Worm (Caenorhabditis elegans) whole organism, L4 larva: ENCODE data around the gene F20B6.4.
"Not testable (repeated sequence)": the region's sequence is repeated elsewhere in the genome, so short reads cannot be mapped to it uniquely, and the experiment has no call there.

Source experiments
- F26F4.8 ChIP-seq: fragments of 200-800 bp; sonication (Bioruptor generic); conservative IDR thresholded peaks from 2 replicates; pipeline ENCODE4 v1.3.6; 2022; ENCODE audit warnings: missing genetic modification characterization, missing compliant biosample characterization
- F44E2.7 ChIP-seq: fragments of 200-800 bp; sonication (Bioruptor generic); IDR thresholded peaks from 2 replicates; pipeline ENCODE4 v2.1.2; 2022; ENCODE audit warnings: missing genetic modification characterization, missing compliant biosample characterization
- F49E8.2 ChIP-seq: sonication (generic microtip); optimal IDR thresholded peaks from 2 replicates; lab custom pipeline; 2016; ENCODE audit warnings: missing compliant biosample characterization, mild to moderate bottlenecking, missing genetic modification characterization, borderline replicate concordance
- R02D3.7 ChIP-seq: fragments of 150-350 bp; sonication (generic microtip); optimal IDR thresholded peaks from 3 replicates; lab custom pipeline; 2014; ENCODE audit warnings: missing biosample characterization, missing genetic modification characterization
- Y105C5A.15 ChIP-seq: fragments of 200-800 bp; sonication (Bioruptor generic); IDR thresholded peaks from 2 replicates; pipeline ENCODE4 v1.3.6; 2022; ENCODE audit warnings: missing genetic modification characterization, missing compliant biosample characterization
- ZK546.5 ChIP-seq, 2 experiments: sonication (generic microtip); optimal IDR thresholded peaks; 2 replicates each; lab custom pipeline; 2017; ENCODE audit warnings: missing biosample characterization in 2 of 2, missing genetic modification characterization in 2 of 2
- aly-2 ChIP-seq: sonication (generic microtip); optimal IDR thresholded peaks from 2 replicates; lab custom pipeline; 2018; ENCODE audit warnings: missing biosample characterization, missing genetic modification characterization
- ceh-44 ChIP-seq: fragments of 200-800 bp; sonication (Bioruptor generic); IDR thresholded peaks from 2 replicates; pipeline ENCODE4 v1.3.6; 2022; ENCODE audit warnings: missing genetic modification reagents, missing genetic modification characterization, missing compliant biosample characterization
- daf-16 ChIP-seq, 3 experiments: sonication (generic microtip); optimal IDR thresholded peaks; 2 replicates each; lab custom pipeline; 2016 to 2017; ENCODE audit warnings: missing genetic modification characterization in 3 of 3, missing genetic modification reagents in 3 of 3, mild to moderate bottlenecking in 2 of 3, missing compliant biosample characterization in 2 of 3, missing biosample characterization in 1 of 3, moderate library complexity in 1 of 3
- daf-19 ChIP-seq: fragments of 200-800 bp; sonication (Bioruptor generic); conservative IDR thresholded peaks from 2 replicates; pipeline ENCODE4 v1.3.6; 2022; ENCODE audit warnings: missing genetic modification characterization, missing compliant biosample characterization
- dmd-8 ChIP-seq: fragments of 200-800 bp; sonication (Bioruptor generic); IDR thresholded peaks from 2 replicates; pipeline ENCODE4 v1.3.6; 2022; ENCODE audit warnings: missing genetic modification characterization, missing compliant biosample characterization
- dmd-9 ChIP-seq: fragments of 200-800 bp; sonication (Bioruptor generic); IDR thresholded peaks from 2 replicates; pipeline ENCODE4 v1.3.6; 2022; ENCODE audit warnings: missing genetic modification reagents, missing genetic modification characterization, missing compliant biosample characterization
- duxl-1 ChIP-seq: sonication (generic microtip); optimal IDR thresholded peaks from 2 replicates; lab custom pipeline; 2016; ENCODE audit warnings: mild to moderate bottlenecking, missing genetic modification characterization, moderate library complexity, missing compliant biosample characterization; ENCODE audit not compliant: poor library complexity
- egl-43 ChIP-seq: fragments of 200-800 bp; sonication (Bioruptor generic); IDR thresholded peaks from 2 replicates; pipeline ENCODE4 v1.3.6; 2022; ENCODE audit warnings: missing genetic modification reagents, missing genetic modification characterization, missing compliant biosample characterization
- fkh-10 ChIP-seq: fragments of 150-350 bp; optimal IDR thresholded peaks from 2 replicates; lab custom pipeline; 2014; ENCODE audit warnings: missing biosample characterization, missing genetic modification reagents, missing genetic modification characterization
- fos-1 ChIP-seq: fragments of 150-350 bp; optimal IDR thresholded peaks from 2 replicates; lab custom pipeline; 2014; ENCODE audit warnings: missing biosample characterization, missing genetic modification characterization
- hlh-30 ChIP-seq: sonication (generic microtip); optimal IDR thresholded peaks from 2 replicates; lab custom pipeline; 2017; ENCODE audit warnings: antibody characterized with exemption, mild to moderate bottlenecking, missing genetic modification characterization, missing compliant biosample characterization; ENCODE audit not compliant: insufficient read depth
- jun-1 ChIP-seq: fragments of 150-350 bp; optimal IDR thresholded peaks from 2 replicates; lab custom pipeline; 2014; ENCODE audit warnings: missing biosample characterization, missing genetic modification reagents, missing genetic modification characterization
- lim-7 ChIP-seq: fragments of 200-800 bp; sonication (Bioruptor generic); IDR thresholded peaks from 2 replicates; pipeline ENCODE4 v1.3.6; 2022; ENCODE audit warnings: missing genetic modification characterization, missing compliant biosample characterization
- lin-13 ChIP-seq: fragments of 150-350 bp; optimal IDR thresholded peaks from 2 replicates; lab custom pipeline; 2014; ENCODE audit warnings: missing biosample characterization, missing genetic modification reagents, missing genetic modification characterization
- madf-5 ChIP-seq, 2 experiments: fragments of 200-800 bp; sonication (Bioruptor generic); IDR thresholded peaks; 2 replicates each; pipeline ENCODE4 v1.3.6; 2022; ENCODE audit warnings: missing compliant biosample characterization in 2 of 2, missing genetic modification characterization in 2 of 2
- madf-9 ChIP-seq: fragments of 200-800 bp; sonication (Bioruptor generic); conservative IDR thresholded peaks from 2 replicates; pipeline ENCODE4 v1.3.6; 2022; ENCODE audit warnings: missing genetic modification reagents, missing genetic modification characterization, missing compliant biosample characterization
- mes-2 ChIP-seq: sonication (generic microtip); optimal IDR thresholded peaks from 2 replicates; lab custom pipeline; 2016; ENCODE audit warnings: missing genotype, mild to moderate bottlenecking, missing genetic modification characterization, missing compliant biosample characterization; ENCODE audit not compliant: poor library complexity, severe bottlenecking
- nhr-102 ChIP-seq: sonication (generic microtip); optimal IDR thresholded peaks from 2 replicates; lab custom pipeline; 2016; ENCODE audit warnings: mild to moderate bottlenecking, missing genetic modification characterization, moderate library complexity, missing compliant biosample characterization
- pha-4 ChIP-seq, 2 experiments: fragments of 150-350 bp in 1 of 2; fragments of 200-800 bp in 1 of 2; sonication (Bioruptor generic) in 1 of 2; IDR thresholded peaks in 1 of 2; optimal IDR thresholded peaks in 1 of 2; 2 replicates each; pipeline versions ENCODE4 v1.3.6 to Lab custom; 2014 to 2022; ENCODE audit warnings: missing genetic modification characterization in 2 of 2, missing genetic modification reagents in 2 of 2, missing biosample characterization in 1 of 2, missing compliant biosample characterization in 1 of 2
- pqm-1 ChIP-seq: sonication (generic microtip); optimal IDR thresholded peaks from 2 replicates; lab custom pipeline; 2017; ENCODE audit warnings: missing biosample characterization, missing genetic modification characterization
- saeg-2 ChIP-seq: fragments of 200-800 bp; sonication (Bioruptor generic); IDR thresholded peaks from 2 replicates; pipeline ENCODE4 v1.3.6; 2022; ENCODE audit warnings: missing genetic modification reagents, missing genetic modification characterization, missing compliant biosample characterization
- snpc-1.2 ChIP-seq: fragments of 200-800 bp; sonication (Bioruptor generic); IDR thresholded peaks from 2 replicates; pipeline ENCODE4 v1.3.6; 2022; ENCODE audit warnings: missing genetic modification reagents, missing genetic modification characterization, missing compliant biosample characterization
- tag-97 ChIP-seq: fragments of 200-800 bp; sonication (Bioruptor generic); IDR thresholded peaks from 2 replicates; pipeline ENCODE4 v1.3.6; 2022; ENCODE audit warnings: missing genetic modification characterization, missing compliant biosample characterization
- tra-1 ChIP-seq: fragments of 200-800 bp; sonication (Bioruptor generic); IDR thresholded peaks from 2 replicates; pipeline ENCODE4 v1.3.6; 2022; ENCODE audit warnings: missing genetic modification reagents, missing genetic modification characterization, missing compliant biosample characterization
- vab-7 ChIP-seq: fragments of 200-800 bp; sonication (Bioruptor generic); IDR thresholded peaks from 2 replicates; pipeline ENCODE4 v1.3.6; 2022; ENCODE audit warnings: missing genetic modification reagents, missing genetic modification characterization, missing compliant biosample characterization

Gene F20B6.4

DNA sequence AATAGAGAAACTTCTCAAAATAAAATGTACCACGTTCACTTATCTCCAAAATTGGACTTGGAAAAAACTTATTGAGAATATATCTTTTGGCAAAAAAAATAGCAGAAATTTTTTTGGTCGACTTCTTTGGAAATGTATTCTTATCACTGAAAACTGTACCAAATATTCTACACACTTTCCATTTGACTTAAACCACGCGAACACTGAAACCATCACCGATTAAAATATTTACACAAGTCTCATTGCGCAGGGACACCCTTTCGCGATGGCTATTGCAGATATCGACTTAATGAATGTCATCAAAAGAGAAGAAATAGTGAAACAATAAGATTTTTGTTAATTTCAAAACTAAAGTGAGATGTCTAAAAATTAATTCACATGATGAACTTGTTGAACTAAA is 12.2 kb upstream of the F20B6.4 start (continued):
- peak; percentile 83 for TF ChIP-seq saeg-2 (GFP tag; lab: Robert Waterston, UW)
- no peak for TF ChIP-seq daf-19 (GFP tag; lab: Robert Waterston, UW)
- TF ChIP-seq jun-1 (tag; lab: Kevin White, UChicago): peak; percentile 54
- TF ChIP-seq nhr-102 (tag; lab: Kevin White, UChicago): peak; percentile 56
- no peak for TF ChIP-seq F44E2.7
- TF ChIP-seq Y105C5A.15: no peak
- peak; percentile 43 for TF ChIP-seq hlh-30 (tag; lab: Kevin White, UChicago)
- TF ChIP-seq fkh-10 (GFP tag; lab: Kevin White, UChicago): no peak
- no peak for TF ChIP-seq R02D3.7 (tag; lab: Kevin White, UChicago)
- TF ChIP-seq ZK546.5 (tag; optimal IDR thresholded peaks at IDR 0.05; lab: Kevin White, UChicago): no peak
- TF ChIP-seq pqm-1 (tag; lab: Kevin White, UChicago): peak; percentile 12
- no peak for TF ChIP-seq aly-2 (tag; lab: Kevin White, UChicago)
- no peak for TF ChIP-seq lin-13 (GFP tag; lab: Kevin White, UChicago)
- TF ChIP-seq dmd-8: no peak
- TF ChIP-seq mes-2: peak; percentile 88
- TF ChIP-seq dmd-9 (GFP tag; lab: Robert Waterston, UW): no peak
- peak; percentile 41; the same call in 1 of the 2 replicates for TF ChIP-seq egl-43 (GFP tag; lab: Robert Waterston, UW)
- no peak for TF ChIP-seq tag-97
- no peak for TF ChIP-seq F49E8.2 (tag; lab: Kevin White, UChicago)
- peak; percentile 79 for TF ChIP-seq fos-1 (tag; lab: Kevin White, UChicago)

DNA sequence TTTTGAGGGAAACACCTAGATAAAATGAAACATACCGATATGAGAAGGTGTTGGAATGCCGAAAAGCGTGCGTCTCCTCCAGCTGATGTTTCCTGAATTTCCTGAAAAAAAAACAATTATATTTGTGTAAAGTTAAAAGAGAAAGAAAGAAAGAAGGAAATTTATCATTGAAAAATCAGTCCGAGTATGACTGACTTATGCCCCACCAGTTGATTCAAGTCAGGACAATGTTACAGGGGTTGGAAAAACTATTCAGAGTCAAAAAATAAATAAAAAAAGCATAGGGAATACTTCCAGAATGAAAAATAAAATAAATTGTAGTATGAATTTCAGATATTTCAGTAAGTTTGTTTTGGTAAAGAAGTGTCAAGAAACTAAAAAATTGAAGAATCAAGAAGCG is 11.1 kb upstream of the F20B6.4 start, which contains the start of gene F20B6.9:
TSS of gene F20B6.9 (minus strand) at position 101 of the 400 bp plus-strand sequence.
- not testable (repeated sequence) for TF ChIP-seq pha-4 (GFP tag; IDR thresholded peaks at IDR 0.05; lab: Robert Waterston, UW); pha-4 (tag; optimal IDR thresholded peaks at IDR 0.05; lab: Kevin White, UChicago); duxl-1 (tag; lab: Kevin White, UChicago); madf-9 (GFP tag; lab: Robert Waterston, UW)

DNA sequence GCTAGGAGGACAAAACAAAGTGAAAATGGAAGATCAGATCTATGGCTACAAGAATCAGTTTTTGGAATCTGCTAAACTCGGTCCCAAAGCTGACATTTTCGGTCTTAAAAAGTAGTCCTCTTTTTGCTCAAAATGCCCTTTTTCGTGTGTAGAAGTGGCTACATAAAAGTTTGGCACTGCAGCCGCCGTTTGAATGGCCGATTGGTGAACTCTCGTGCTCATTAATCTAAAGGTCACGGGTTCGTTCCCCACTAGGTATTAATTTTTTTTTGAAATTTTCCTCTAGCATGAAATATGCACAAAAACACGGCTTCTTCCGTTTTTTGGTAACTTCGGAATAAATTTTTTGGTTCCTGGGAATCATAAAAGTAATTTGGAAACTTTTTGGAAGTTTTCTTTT is 8.5 kb upstream of the F20B6.4 start:
- TF ChIP-seq ceh-44 (0 out of 2 replicates have a peak, but pooled peaks have one; percentile 26), snpc-1.2 (GFP tag; lab: Robert Waterston, UW) (peak; percentile 45; the same call in 1 of the 2 replicates), madf-5 (GFP tag; IDR thresholded peaks at IDR 0.05; lab: Robert Waterston, UW) (0 out of 4 replicates have a peak, but pooled peaks of 1 of the 2 experiments have one; percentile 55), lim-7 (GFP tag; lab: Robert Waterston, UW) (peak; percentile 37; the same call in 1 of the 2 replicates), F26F4.8 (GFP tag; lab: Robert Waterston, UW) (0 out of 2 replicates have a peak, but pooled peaks have one; percentile 55)

DNA sequence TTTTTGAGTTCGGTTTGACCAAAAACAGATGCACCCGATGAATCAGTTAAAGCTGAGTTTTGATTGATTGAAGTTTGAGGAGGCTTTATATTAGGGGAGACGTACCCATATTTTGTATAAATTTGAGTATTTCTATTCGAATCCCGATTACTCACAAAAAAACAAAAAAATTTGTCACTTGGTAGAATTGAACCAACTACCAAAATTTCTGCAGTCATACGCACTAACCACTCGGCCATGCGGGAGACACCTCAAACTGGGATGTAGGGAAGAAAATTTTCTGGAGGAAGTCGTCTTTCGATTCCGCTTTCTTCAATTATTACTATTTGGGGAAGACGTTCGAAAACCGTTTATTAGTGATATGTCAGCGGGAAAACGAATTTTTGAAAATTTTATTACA is 6.5 kb upstream of the F20B6.4 start:
- 0 out of 2 replicates have a peak, but pooled peaks have one; percentile 27 for TF ChIP-seq tra-1 (GFP tag; lab: Robert Waterston, UW)
- TF ChIP-seq snpc-1.2 (GFP tag; lab: Robert Waterston, UW): 0 out of 2 replicates have a peak, but pooled peaks have one; percentile 32
- 0 out of 2 replicates have a peak, but pooled peaks have one; percentile 23 for TF ChIP-seq lim-7 (GFP tag; lab: Robert Waterston, UW)
- TF ChIP-seq dmd-8: 0 out of 2 replicates have a peak, but pooled peaks have one; percentile 57
- peak; percentile 57; the same call in 1 of the 2 replicates for TF ChIP-seq vab-7 (GFP tag; lab: Robert Waterston, UW)
- TF ChIP-seq egl-43 (GFP tag; lab: Robert Waterston, UW): 0 out of 2 replicates have a peak, but pooled peaks have one; percentile 22
- TF ChIP-seq F26F4.8 (GFP tag; lab: Robert Waterston, UW): 0 out of 2 replicates have a peak, but pooled peaks have one; percentile 25

DNA sequence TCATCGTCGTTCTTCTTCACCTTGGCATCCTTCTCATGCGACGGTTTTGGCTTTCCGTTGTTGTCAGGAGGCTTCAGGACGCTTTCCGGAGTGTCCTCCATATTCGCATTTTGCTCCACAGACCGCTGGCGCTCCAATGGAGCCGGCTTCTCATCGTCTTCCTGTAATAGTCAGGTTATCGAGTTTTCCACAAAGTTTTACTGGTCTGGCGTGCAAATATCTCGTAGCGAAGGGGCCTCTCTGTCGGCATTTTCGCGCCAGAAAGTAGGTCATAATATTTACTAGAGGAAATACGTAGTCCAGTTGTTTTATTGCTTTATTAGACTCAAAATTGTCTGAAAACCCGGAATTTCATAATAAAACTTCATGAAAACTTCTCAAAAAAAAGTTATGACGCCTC is 5.8 kb upstream of the F20B6.4 start, which contains the start of gene F20B6.6:
TSS of gene F20B6.6 (minus strand) at position 101 of the 400 bp plus-strand sequence.
- TF ChIP-seq daf-16 (GFP tag; optimal IDR thresholded peaks at IDR 0.05; lab: Kevin White, UChicago); daf-16 (tag; optimal IDR thresholded peaks at IDR 0.05; lab: Kevin White, UChicago); Y105C5A.15; ceh-44: not testable (repeated sequence)
